Fruit fly (Drosophila melanogaster): Measurements from ENCODE around the gene CG15894.

CG15894 gene

dm6 chrX:6343786-6344537, 35.0 kb downstream of the CG15894 start (continued):
- no peak for TF ChIP-seq sv (GFP tag; optimal IDR thresholded peaks at IDR 0.05)
- peak; percentile 43 for TF ChIP-seq Vsx2 (GFP tag; optimal IDR thresholded peaks at IDR 0.05; ENCODE audit: partially characterized antibody)
- TF ChIP-seq ey (GFP tag; optimal IDR thresholded peaks at IDR 0.05): peak; percentile 94
- TF ChIP-seq woc (GFP tag; optimal IDR thresholded peaks at IDR 0.05): peak; percentile 95
- peak; percentile 50 to 60 for TF ChIP-seq dl (GFP tag; optimal IDR thresholded peaks at IDR 0.05; ENCODE audit: insufficient read depth in 1 of 2, partially characterized antibody in 2 of 2)
- no peak for TF ChIP-seq lola (GFP tag; optimal IDR thresholded peaks at IDR 0.05)
- TF ChIP-seq jim (GFP tag; optimal IDR thresholded peaks at IDR 0.05): peak; percentile 33
- TF ChIP-seq fru (GFP tag; optimal IDR thresholded peaks at IDR 0.05): peak; percentile 95
- peak; percentile 84 for TF ChIP-seq Sp1 (GFP tag; optimal IDR thresholded peaks at IDR 0.05)

- no peak for TF ChIP-seq Rel (GFP tag; optimal IDR thresholded peaks at IDR 0.05)
- peak; percentile 68 for TF ChIP-seq Rel (tag; optimal IDR thresholded peaks at IDR 0.05)
- no peak for TF ChIP-seq CrebA (GFP tag; optimal IDR thresholded peaks at IDR 0.05; ENCODE audit: borderline replicate concordance)
- peak; percentile 2 for TF ChIP-seq Sp1 (GFP tag; optimal IDR thresholded peaks at IDR 0.05)
- TF ChIP-seq Dif (GFP tag; optimal IDR thresholded peaks at IDR 0.05; ENCODE audit: partially characterized antibody): no peak
- TF ChIP-seq pan (optimal IDR thresholded peaks at IDR 0.05): peak; percentile 47
Observed at dm6 chrX:6344538-6345074, 35.6 kb downstream of the CG15894 start.

DNA sequence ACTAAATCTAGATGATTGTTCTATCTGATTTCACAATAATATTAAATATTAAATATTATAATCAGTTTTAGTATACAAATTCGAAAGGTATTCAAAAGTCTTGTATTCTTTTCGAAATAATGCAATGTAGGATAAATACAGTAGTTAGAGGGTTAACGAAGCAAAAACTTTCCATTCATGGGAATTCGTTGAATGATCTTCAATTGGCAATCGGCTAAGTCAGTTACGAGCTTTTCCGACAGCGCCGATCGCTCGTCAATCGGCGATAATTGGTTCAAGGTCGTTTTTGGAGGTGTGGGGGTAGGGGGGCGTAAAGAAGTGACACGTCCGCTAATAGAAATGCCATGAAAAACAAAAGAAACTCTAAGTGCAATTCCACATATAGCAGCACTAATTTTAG, 37.1 kb downstream of the CG15894 start:
- no peak for TF ChIP-seq Hnf4 (GFP tag; optimal IDR thresholded peaks at IDR 0.05)
- TF ChIP-seq Mio (GFP tag; optimal IDR thresholded peaks at IDR 0.05): no peak
- no peak for TF ChIP-seq Rel (GFP tag; optimal IDR thresholded peaks at IDR 0.05)
- TF ChIP-seq Rel (tag; optimal IDR thresholded peaks at IDR 0.05): no peak
- TF ChIP-seq psq (GFP tag; optimal IDR thresholded peaks at IDR 0.05): no peak
- no peak for TF ChIP-seq br (GFP tag; optimal IDR thresholded peaks at IDR 0.05)
- TF ChIP-seq brk (GFP tag; optimal IDR thresholded peaks at IDR 0.05): no peak
- TF ChIP-seq dsf (GFP tag; optimal IDR thresholded peaks at IDR 0.05; ENCODE audit: borderline replicate concordance): no peak
- TF ChIP-seq ey (GFP tag; optimal IDR thresholded peaks at IDR 0.05): no peak
- TF ChIP-seq CG32264 (GFP tag; optimal IDR thresholded peaks at IDR 0.05): no peak
- TF ChIP-seq Hr83 (GFP tag; optimal IDR thresholded peaks at IDR 0.05; ENCODE audit: poor library complexity, severe bottlenecking): no peak
- TF ChIP-seq usp (GFP tag; optimal IDR thresholded peaks at IDR 0.05): no peak
- no peak for TF ChIP-seq OdsH (GFP tag; optimal IDR thresholded peaks at IDR 0.05)

- no peak for TF ChIP-seq CG32264 (GFP tag; optimal IDR thresholded peaks at IDR 0.05)
- TF ChIP-seq rgr (GFP tag; optimal IDR thresholded peaks at IDR 0.05): peak; percentile 63
- peak; percentile 55 for TF ChIP-seq Sp1 (GFP tag; optimal IDR thresholded peaks at IDR 0.05)
- no peak for TF ChIP-seq Jra (GFP tag; optimal IDR thresholded peaks at IDR 0.05)
- TF ChIP-seq woc (GFP tag; optimal IDR thresholded peaks at IDR 0.05): no peak
- TF ChIP-seq HLH106 (tag; optimal IDR thresholded peaks at IDR 0.05): peak; percentile 20
- TF ChIP-seq Vsx2 (GFP tag; optimal IDR thresholded peaks at IDR 0.05; ENCODE audit: partially characterized antibody): no peak
- no peak for TF ChIP-seq sv (GFP tag; optimal IDR thresholded peaks at IDR 0.05)
- TF ChIP-seq dl (GFP tag; optimal IDR thresholded peaks at IDR 0.05; ENCODE audit: insufficient read depth in 1 of 2, partially characterized antibody in 2 of 2): peak in 1 of 2 experiments; percentile 23
- TF ChIP-seq dmrt93B (GFP tag; optimal IDR thresholded peaks at IDR 0.05): no peak
- peak; percentile 12 for TF ChIP-seq dsf (GFP tag; optimal IDR thresholded peaks at IDR 0.05; ENCODE audit: borderline replicate concordance)
- TF ChIP-seq psq (GFP tag; optimal IDR thresholded peaks at IDR 0.05): peak; percentile 68
- TF ChIP-seq Dif (GFP tag; optimal IDR thresholded peaks at IDR 0.05; ENCODE audit: partially characterized antibody): no peak
- TF ChIP-seq Abd-B (GFP tag; optimal IDR thresholded peaks at IDR 0.05): no peak
- no peak for TF ChIP-seq brk (GFP tag; optimal IDR thresholded peaks at IDR 0.05)
- TF ChIP-seq Hr83 (GFP tag; optimal IDR thresholded peaks at IDR 0.05; ENCODE audit: poor library complexity, severe bottlenecking): no peak
- no peak for TF ChIP-seq Mio (GFP tag; optimal IDR thresholded peaks at IDR 0.05)
- TF ChIP-seq foxo (GFP tag; optimal IDR thresholded peaks at IDR 0.05): peak in 1 of 2 experiments; percentile 48
- TF ChIP-seq usp (GFP tag; optimal IDR thresholded peaks at IDR 0.05): no peak
- peak; percentile 20 for TF ChIP-seq ey (GFP tag; optimal IDR thresholded peaks at IDR 0.05)
- TF ChIP-seq CrebA (GFP tag; optimal IDR thresholded peaks at IDR 0.05; ENCODE audit: borderline replicate concordance): no peak
- peak; percentile 56 for TF ChIP-seq br (GFP tag; optimal IDR thresholded peaks at IDR 0.05)
- TF ChIP-seq Hnf4 (GFP tag; optimal IDR thresholded peaks at IDR 0.05): peak; percentile 55
- no peak for TF ChIP-seq Rel (GFP tag; optimal IDR thresholded peaks at IDR 0.05)
- peak; percentile 72 for TF ChIP-seq Rel (tag; optimal IDR thresholded peaks at IDR 0.05)
- no peak for TF ChIP-seq GATAd (GFP tag; optimal IDR thresholded peaks at IDR 0.05)
- TF ChIP-seq h (GFP tag; optimal IDR thresholded peaks at IDR 0.05): peak; percentile 39
- TF ChIP-seq fru (GFP tag; optimal IDR thresholded peaks at IDR 0.05): peak; percentile 9
- TF ChIP-seq CG9705 (GFP tag; optimal IDR thresholded peaks at IDR 0.05): peak; percentile 22
- no peak for TF ChIP-seq Hr78 (GFP tag; optimal IDR thresholded peaks at IDR 0.05)
- TF ChIP-seq OdsH (GFP tag; optimal IDR thresholded peaks at IDR 0.05): peak; percentile 39
- no peak for TF ChIP-seq lola (GFP tag; optimal IDR thresholded peaks at IDR 0.05)
- no peak for TF ChIP-seq pan (optimal IDR thresholded peaks at IDR 0.05)
- no peak for TF ChIP-seq sage (GFP tag; optimal IDR thresholded peaks at IDR 0.05)
- TF ChIP-seq N (GFP tag; optimal IDR thresholded peaks at IDR 0.05): no peak
- no peak for TF ChIP-seq Myc (optimal IDR thresholded peaks at IDR 0.05)
- TF ChIP-seq Dfd (GFP tag; optimal IDR thresholded peaks at IDR 0.05): no peak
- TF ChIP-seq jim (GFP tag; optimal IDR thresholded peaks at IDR 0.05): no peak
Observed at dm6 chrX:6346926-6347367, 37.9 kb downstream of the CG15894 start, which contains the start of gene CG3847. Gene CG3847 (plus strand): TSS chrX:6347103.

All from whole organism, wandering third instar larva.